Worm (Caenorhabditis elegans) whole organism, L2 larva: ENCODE measurements around the gene srxa-12.

Experiments
- C34F6.9 ChIP-seq: fragments of 150-350 bp; optimal IDR thresholded peaks from 2 replicates; lab custom pipeline; 2014; ENCODE audit warnings: missing biosample characterization, missing genetic modification characterization
- F13H6.1 ChIP-seq: sonication (generic microtip); optimal IDR thresholded peaks from 2 replicates; lab custom pipeline; 2016; ENCODE audit warnings: missing genetic modification characterization, missing compliant biosample characterization
- R02D3.7 ChIP-seq: fragments of 150-350 bp; optimal IDR thresholded peaks from 2 replicates; lab custom pipeline; 2014; ENCODE audit warnings: missing biosample characterization, missing genetic modification characterization
- Y55F3AM.14 ChIP-seq: fragments of 200-800 bp; sonication (Bioruptor generic); optimal IDR thresholded peaks from 2 replicates; lab custom pipeline; 2018; ENCODE audit warnings: mild to moderate bottlenecking, missing genetic modification characterization, missing compliant biosample characterization
- ZK546.5 ChIP-seq: sonication (generic microtip); optimal IDR thresholded peaks from 2 replicates; lab custom pipeline; 2017; ENCODE audit warnings: missing biosample characterization, missing genetic modification characterization
- alr-1 ChIP-seq: fragments of 150-350 bp; optimal IDR thresholded peaks from 2 replicates; lab custom pipeline; 2014; ENCODE audit warnings: missing biosample characterization, missing genetic modification characterization
- aly-2 ChIP-seq: fragments of 150-350 bp; optimal IDR thresholded peaks from 2 replicates; lab custom pipeline; 2014; ENCODE audit warnings: missing biosample characterization, missing genetic modification characterization
- ama-1 ChIP-seq: fragments of 150-350 bp; optimal IDR thresholded peaks from 2 replicates; lab custom pipeline; 2018; ENCODE audit warnings: inconsistent platforms
- blmp-1 ChIP-seq: sonication (generic microtip); optimal IDR thresholded peaks from 2 replicates; lab custom pipeline; 2017; ENCODE audit warnings: missing genetic modification characterization, mild to moderate bottlenecking, missing compliant biosample characterization, antibody characterized with exemption, moderate library complexity; ENCODE audit not compliant: insufficient read depth
- ceh-16 ChIP-seq: fragments of 150-350 bp; optimal IDR thresholded peaks from 2 replicates; lab custom pipeline; 2014; ENCODE audit warnings: missing biosample characterization, missing genetic modification characterization
- ceh-82 ChIP-seq: fragments of 150-350 bp; optimal IDR thresholded peaks from 2 replicates; lab custom pipeline; 2014; ENCODE audit warnings: missing biosample characterization, missing genetic modification characterization
- crh-2 ChIP-seq: sonication (generic microtip); optimal IDR thresholded peaks from 2 replicates; lab custom pipeline; 2017; ENCODE audit warnings: missing biosample characterization, missing genetic modification characterization
- dmd-4 ChIP-seq: sonication (generic microtip); optimal IDR thresholded peaks from 2 replicates; lab custom pipeline; 2017; ENCODE audit warnings: missing biosample characterization, missing genetic modification characterization
- egl-27 ChIP-seq: sonication (generic microtip); optimal IDR thresholded peaks from 3 replicates; lab custom pipeline; 2017; ENCODE audit warnings: missing biosample characterization, missing genetic modification reagents, missing genetic modification characterization
- elt-1 ChIP-seq: fragments of 150-350 bp; optimal IDR thresholded peaks from 2 replicates; lab custom pipeline; 2014; ENCODE audit warnings: missing biosample characterization, missing genetic modification characterization
- elt-3 ChIP-seq: sonication (generic microtip); optimal IDR thresholded peaks from 2 replicates; lab custom pipeline; 2017; ENCODE audit warnings: missing biosample characterization, missing genetic modification characterization
- fos-1 ChIP-seq: fragments of 150-350 bp; optimal IDR thresholded peaks from 2 replicates; lab custom pipeline; 2014; ENCODE audit warnings: missing biosample characterization, missing genetic modification characterization
- gmeb-1 ChIP-seq: fragments of 150-350 bp; optimal IDR thresholded peaks from 2 replicates; lab custom pipeline; 2014; ENCODE audit warnings: missing biosample characterization, missing genetic modification characterization
- lin-11 ChIP-seq: fragments of 150-350 bp; sonication (generic microtip); optimal IDR thresholded peaks from 2 replicates; lab custom pipeline; 2014; ENCODE audit warnings: missing biosample characterization, missing genetic modification characterization, inconsistent platforms, mixed read lengths
- lin-13 ChIP-seq: fragments of 150-350 bp; optimal IDR thresholded peaks from 2 replicates; lab custom pipeline; 2014; ENCODE audit warnings: missing biosample characterization, missing genetic modification reagents, missing genetic modification characterization
- lin-39 ChIP-seq: fragments of 150-350 bp; optimal IDR thresholded peaks from 2 replicates; lab custom pipeline; 2014; ENCODE audit warnings: missing biosample characterization, missing genetic modification reagents, missing genetic modification characterization
- lsy-2 ChIP-seq, 2 experiments: fragments of 150-350 bp in 1 of 2; sonication (generic microtip) in 1 of 2; optimal IDR thresholded peaks; 2 replicates each; lab custom pipeline; 2014 to 2017; ENCODE audit warnings: missing biosample characterization in 2 of 2, missing genetic modification characterization in 2 of 2
- mab-5 ChIP-seq: fragments of 150-350 bp; optimal IDR thresholded peaks from 2 replicates; lab custom pipeline; 2014; ENCODE audit warnings: missing biosample characterization, missing genetic modification characterization
- mbf-1 ChIP-seq: sonication (generic microtip); optimal IDR thresholded peaks from 2 replicates; lab custom pipeline; 2017; ENCODE audit warnings: missing biosample characterization, missing genetic modification characterization
- mdl-1 ChIP-seq, 2 experiments: fragments of 150-350 bp in 1 of 2; sonication (generic microtip) in 1 of 2; optimal IDR thresholded peaks; 2 replicates each; lab custom pipeline; 2017; ENCODE audit warnings: missing biosample characterization in 2 of 2, missing genetic modification characterization in 2 of 2
- nhr-10 ChIP-seq: sonication (generic microtip); optimal IDR thresholded peaks from 2 replicates; lab custom pipeline; 2017; ENCODE audit warnings: missing biosample characterization, missing genetic modification characterization
- nhr-11 ChIP-seq: fragments of 150-350 bp; optimal IDR thresholded peaks from 2 replicates; lab custom pipeline; 2014; ENCODE audit warnings: missing biosample characterization, missing genetic modification characterization
- nhr-12 ChIP-seq: fragments of 150-350 bp; optimal IDR thresholded peaks from 2 replicates; lab custom pipeline; 2014; ENCODE audit warnings: missing biosample characterization, missing genetic modification characterization
- nhr-129 ChIP-seq: fragments of 150-350 bp; optimal IDR thresholded peaks from 2 replicates; lab custom pipeline; 2014; ENCODE audit warnings: missing biosample characterization, missing genetic modification characterization
- nhr-21 ChIP-seq: fragments of 150-350 bp; optimal IDR thresholded peaks from 2 replicates; lab custom pipeline; 2014; ENCODE audit warnings: missing biosample characterization, missing genetic modification characterization
- nhr-23 ChIP-seq: fragments of 150-350 bp; optimal IDR thresholded peaks from 2 replicates; lab custom pipeline; 2014; ENCODE audit warnings: missing biosample characterization, missing genetic modification reagents, missing genetic modification characterization
- nhr-237 ChIP-seq: fragments of 150-350 bp; optimal IDR thresholded peaks from 2 replicates; lab custom pipeline; 2014; ENCODE audit warnings: missing biosample characterization, missing genetic modification characterization
- nhr-25 ChIP-seq: fragments of 150-350 bp; sonication (generic microtip); optimal IDR thresholded peaks from 3 replicates; lab custom pipeline; 2014; ENCODE audit warnings: missing biosample characterization, missing genetic modification characterization
- nhr-6 ChIP-seq: fragments of 150-350 bp; optimal IDR thresholded peaks from 2 replicates; lab custom pipeline; 2014; ENCODE audit warnings: missing biosample characterization, missing genetic modification characterization
- nhr-77 ChIP-seq: fragments of 150-350 bp; optimal IDR thresholded peaks from 2 replicates; lab custom pipeline; 2014; ENCODE audit warnings: missing biosample characterization, missing genetic modification characterization
- peb-1 ChIP-seq: fragments of 150-350 bp; optimal IDR thresholded peaks from 2 replicates; lab custom pipeline; 2014; ENCODE audit warnings: missing biosample characterization, missing genetic modification characterization
- sem-4 ChIP-seq: fragments of 150-350 bp; optimal IDR thresholded peaks from 2 replicates; lab custom pipeline; 2014; ENCODE audit warnings: missing biosample characterization, missing genetic modification reagents, missing genetic modification characterization
- skn-1 ChIP-seq: sonication (generic microtip); optimal IDR thresholded peaks from 2 replicates; lab custom pipeline; 2017; ENCODE audit warnings: missing biosample characterization, missing genetic modification characterization
- sma-3 ChIP-seq: sonication (generic microtip); optimal IDR thresholded peaks from 2 replicates; lab custom pipeline; 2016; ENCODE audit warnings: missing genetic modification reagents, missing genetic modification characterization, missing compliant biosample characterization
- sma-9 ChIP-seq, 2 experiments: fragments of 150-350 bp in 1 of 2; sonication (generic microtip) in 1 of 2; optimal IDR thresholded peaks; 2 replicates each; lab custom pipeline; 2014 to 2016; ENCODE audit warnings: missing genetic modification characterization in 2 of 2, mild to moderate bottlenecking in 1 of 2, missing biosample characterization in 1 of 2, missing compliant biosample characterization in 1 of 2, missing genetic modification reagents in 1 of 2, moderate library complexity in 1 of 2
- snpc-4 ChIP-seq: fragments of 150-350 bp; optimal IDR thresholded peaks from 2 replicates; lab custom pipeline; 2014; ENCODE audit warnings: missing biosample characterization, missing genetic modification characterization
- unc-39 ChIP-seq: fragments of 150-350 bp; optimal IDR thresholded peaks from 2 replicates; lab custom pipeline; 2014; ENCODE audit warnings: missing biosample characterization, missing genetic modification characterization
- unc-55 ChIP-seq: fragments of 150-350 bp; sonication (generic microtip); optimal IDR thresholded peaks from 3 replicates; lab custom pipeline; 2014; ENCODE audit warnings: missing biosample characterization, missing genetic modification reagents, missing genetic modification characterization
- unc-62 ChIP-seq: fragments of 150-350 bp; optimal IDR thresholded peaks from 2 replicates; lab custom pipeline; 2014; ENCODE audit warnings: missing biosample characterization, missing genetic modification reagents, missing genetic modification characterization
- zag-1 ChIP-seq: fragments of 150-350 bp; optimal IDR thresholded peaks from 2 replicates; lab custom pipeline; 2014; ENCODE audit warnings: missing biosample characterization, missing genetic modification characterization
- ztf-1 ChIP-seq: fragments of 200-800 bp; sonication (Bioruptor generic); conservative IDR thresholded peaks from 2 replicates; pipeline ENCODE4 v1.3.6; 2022; ENCODE audit warnings: missing genetic modification characterization, missing compliant biosample characterization
- ztf-11 ChIP-seq: sonication (generic microtip); optimal IDR thresholded peaks from 2 replicates; lab custom pipeline; 2017; ENCODE audit warnings: missing biosample characterization, missing genetic modification characterization
- ztf-4 ChIP-seq: fragments of 150-350 bp; optimal IDR thresholded peaks from 2 replicates; lab custom pipeline; 2014; ENCODE audit warnings: missing biosample characterization, missing genetic modification characterization

srxa-12 gene

DNA sequence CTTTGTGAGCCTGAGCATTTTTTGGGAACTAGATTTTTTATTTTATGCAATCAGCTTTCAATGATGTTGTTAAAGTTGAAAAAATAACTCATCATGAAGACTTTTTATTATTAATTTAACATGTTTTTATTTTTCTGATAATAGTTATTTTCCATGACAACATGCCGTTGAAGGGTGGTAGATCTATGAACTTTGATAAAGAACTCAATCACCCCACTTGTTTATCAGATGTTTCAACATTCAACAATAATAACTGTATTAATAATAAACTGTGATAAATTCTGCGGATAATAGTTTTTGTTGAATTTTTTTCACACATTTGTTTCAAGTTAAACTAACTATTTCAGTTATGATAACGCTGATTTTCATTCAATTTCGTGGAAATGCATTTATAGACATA lies 35.0 kb upstream of the srxa-12 start:
- TF ChIP-seq sem-4 (tag; lab: Kevin White, UChicago) (no peak), mbf-1 (no peak), nhr-10 (tag; lab: Kevin White, UChicago) (no peak), lin-11 (tag; lab: Kevin White, UChicago) (no peak), fos-1 (tag; lab: Kevin White, UChicago) (no peak), nhr-21 (peak; percentile 12), gmeb-1 (no peak), alr-1 (no peak), mab-5 (no peak), sma-9 (GFP tag; optimal IDR thresholded peaks at IDR 0.05; lab: Kevin White, UChicago) (peak; percentile 1), sma-9 (tag; optimal IDR thresholded peaks at IDR 0.05; lab: Kevin White, UChicago) (no peak), ZK546.5 (no peak)

DNA sequence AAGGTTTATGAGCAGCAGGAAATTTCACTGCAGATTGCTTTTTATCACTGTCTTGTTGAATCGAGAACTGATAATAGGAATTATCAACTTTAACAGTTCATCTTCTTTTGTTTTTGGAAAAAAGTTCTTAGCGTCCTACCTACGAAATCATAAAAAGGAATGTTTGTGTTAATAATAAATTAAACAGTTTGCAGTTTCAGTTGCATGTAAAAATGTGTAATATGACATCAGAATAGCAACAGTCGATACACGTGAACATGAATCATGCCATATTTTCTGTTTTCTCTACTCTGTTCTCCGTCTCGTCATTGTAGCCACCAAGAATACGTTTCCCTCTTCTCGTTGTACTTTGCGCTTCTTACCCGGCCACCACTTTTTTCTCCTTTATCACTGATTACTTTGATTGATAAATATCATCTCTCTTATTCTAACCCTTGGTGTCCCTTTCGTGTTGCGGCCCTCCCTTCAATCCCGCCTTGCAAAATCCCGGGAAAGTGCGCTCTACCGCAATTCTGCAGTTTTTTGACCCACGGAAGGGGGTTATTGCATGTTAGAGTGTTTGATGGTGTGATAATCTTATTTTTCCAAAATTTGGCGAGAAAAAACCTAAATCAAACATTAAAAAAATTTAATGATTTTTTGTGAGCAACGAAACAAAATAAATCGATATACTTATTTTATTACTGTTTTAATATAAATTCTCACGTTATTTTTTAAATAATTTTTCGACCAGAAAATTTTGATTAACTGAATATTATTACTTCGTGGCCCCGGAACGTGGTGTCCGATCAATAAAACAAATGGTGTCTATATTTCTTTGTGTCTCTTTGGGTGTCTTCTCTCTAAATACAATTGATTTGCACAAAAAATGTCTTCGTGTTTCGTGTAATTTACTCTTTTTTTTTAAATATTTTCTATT lies 33.8 kb upstream of the srxa-12 start, which contains the start of gene sptl-3:
Gene sptl-3 (plus strand): TSS at position 869 of the 919 bp plus-strand sequence.
- TF ChIP-seq mbf-1: no peak
- peak; percentile 53 for TF ChIP-seq nhr-25 (tag; lab: Kevin White, UChicago)
- no peak for TF ChIP-seq nhr-23
- TF ChIP-seq lsy-2 (tag; optimal IDR thresholded peaks at IDR 0.05; lab: Kevin White, UChicago): peak in 1 of 2 experiments; percentile 1
- no peak for TF ChIP-seq dmd-4 (tag; lab: Kevin White, UChicago)
- TF ChIP-seq mdl-1 (tag; optimal IDR thresholded peaks at IDR 0.05; lab: Kevin White, UChicago): peak in 1 of 2 experiments; percentile 5
- TF ChIP-seq ztf-1: no peak
- TF ChIP-seq crh-2: peak; percentile 74
- no peak for TF ChIP-seq nhr-11
- TF ChIP-seq peb-1 (tag; lab: Kevin White, UChicago): no peak
- TF ChIP-seq mab-5: no peak
- peak; percentile 49 for TF ChIP-seq F13H6.1
- no peak for TF ChIP-seq skn-1 (tag; lab: Kevin White, UChicago)
- TF ChIP-seq nhr-21: peak; percentile 73
- no peak for TF ChIP-seq zag-1
- peak; percentile 60 for TF ChIP-seq fos-1 (tag; lab: Kevin White, UChicago)
- peak; percentile 58 for TF ChIP-seq blmp-1 (tag; lab: Kevin White, UChicago)
- TF ChIP-seq lin-39 (tag; lab: Kevin White, UChicago): no peak
- TF ChIP-seq unc-39: no peak
- TF ChIP-seq R02D3.7: no peak
- TF ChIP-seq C34F6.9 (tag; lab: Kevin White, UChicago): peak; percentile 21
- TF ChIP-seq elt-3 (tag; lab: Kevin White, UChicago): no peak
- no peak for TF ChIP-seq unc-62 (GFP tag; lab: Kevin White, UChicago)
- TF ChIP-seq ZK546.5: no peak
- peak; percentile 53 for TF ChIP-seq nhr-129 (tag; lab: Kevin White, UChicago)
- TF ChIP-seq sma-3 (GFP tag; lab: Kevin White, UChicago): peak; percentile 58
- peak; percentile 71 for TF ChIP-seq sma-9 (GFP tag; optimal IDR thresholded peaks at IDR 0.05; lab: Kevin White, UChicago)
- TF ChIP-seq sma-9 (tag; optimal IDR thresholded peaks at IDR 0.05; lab: Kevin White, UChicago): no peak
- no peak for TF ChIP-seq ama-1 (lab: Kevin White, UChicago)
- TF ChIP-seq nhr-6 (tag; lab: Kevin White, UChicago): no peak
- no peak for TF ChIP-seq lin-11 (tag; lab: Kevin White, UChicago)
- TF ChIP-seq aly-2 (tag; lab: Kevin White, UChicago): no peak
- TF ChIP-seq Y55F3AM.14 (GFP tag; lab: Kevin White, UChicago): no peak
- TF ChIP-seq elt-1 (tag; lab: Kevin White, UChicago): no peak
- TF ChIP-seq nhr-237 (tag; lab: Kevin White, UChicago): no peak
- TF ChIP-seq nhr-77 (tag; lab: Kevin White, UChicago): no peak
- TF ChIP-seq unc-55 (GFP tag; lab: Kevin White, UChicago): no peak
- no peak for TF ChIP-seq ceh-16 (tag; lab: Kevin White, UChicago)
- no peak for TF ChIP-seq alr-1
- no peak for TF ChIP-seq lin-13 (GFP tag; lab: Kevin White, UChicago)
- TF ChIP-seq nhr-12 (tag; lab: Kevin White, UChicago): no peak
- TF ChIP-seq egl-27: no peak
- TF ChIP-seq snpc-4: no peak
- no peak for TF ChIP-seq ztf-11 (tag; lab: Kevin White, UChicago)
- TF ChIP-seq gmeb-1: no peak
- TF ChIP-seq nhr-10 (tag; lab: Kevin White, UChicago): no peak
- TF ChIP-seq ceh-82 (tag; lab: Kevin White, UChicago): no peak
- peak; percentile 13 for TF ChIP-seq ztf-4 (tag; lab: Kevin White, UChicago)
- no peak for TF ChIP-seq sem-4 (tag; lab: Kevin White, UChicago)
